Fruit fly (Drosophila melanogaster): ENCODE results near the gene CG31922.

- no peak for TF ChIP-seq Eip78C (GFP tag)
- TF ChIP-seq acj6 (GFP tag; optimal IDR thresholded peaks at IDR 0.05), result no peak
- no peak for TF ChIP-seq ss (GFP tag; optimal IDR thresholded peaks at IDR 0.05)
- TF ChIP-seq topi (GFP tag; optimal IDR thresholded peaks at IDR 0.05), result no peak
- no peak for TF ChIP-seq cyc (GFP tag; optimal IDR thresholded peaks at IDR 0.05)
- no peak for TF ChIP-seq eg (GFP tag; IDR thresholded peaks at IDR 0.05)
Observed at dm6 chr2L:1166326-1166725, 3.7 kb upstream of the CG31922 start, which contains the start of gene CG14341.
